Worm (Caenorhabditis elegans) whole organism, L3 larva: Measurements from ENCODE around the gene vps-18.

ENCODE experiments used
- ama-1 ChIP-seq: fragments of 150-350 bp; optimal IDR thresholded peaks from 2 replicates; lab custom pipeline; 2018
- ceh-9 ChIP-seq: sonication (generic microtip); optimal IDR thresholded peaks from 2 replicates; lab custom pipeline; 2018; ENCODE audit warnings: missing biosample characterization, missing genetic modification characterization
- fos-1 ChIP-seq: fragments of 150-350 bp; optimal IDR thresholded peaks from 2 replicates; lab custom pipeline; 2014; ENCODE audit warnings: missing biosample characterization, missing genetic modification characterization
- jun-1 ChIP-seq: fragments of 150-350 bp; optimal IDR thresholded peaks from 2 replicates; lab custom pipeline; 2014; ENCODE audit warnings: missing biosample characterization, missing genetic modification reagents, missing genetic modification characterization
- nhr-12 ChIP-seq: fragments of 150-350 bp; optimal IDR thresholded peaks from 2 replicates; lab custom pipeline; 2014; ENCODE audit warnings: missing biosample characterization, missing genetic modification characterization
- nhr-76 ChIP-seq: fragments of 150-350 bp; sonication (generic microtip); optimal IDR thresholded peaks from 5 replicates; lab custom pipeline; 2014; ENCODE audit warnings: missing biosample characterization, missing genetic modification characterization
- pha-4 ChIP-seq: fragments of 150-350 bp; optimal IDR thresholded peaks from 2 replicates; lab custom pipeline; 2014; ENCODE audit warnings: missing biosample characterization, missing genetic modification reagents, missing genetic modification characterization
- pqm-1 ChIP-seq: fragments of 150-350 bp; optimal IDR thresholded peaks from 2 replicates; lab custom pipeline; 2017; ENCODE audit warnings: missing biosample characterization, missing genetic modification characterization, inconsistent platforms
- snpc-4 ChIP-seq: fragments of 150-350 bp; optimal IDR thresholded peaks from 2 replicates; lab custom pipeline; 2014; ENCODE audit warnings: missing biosample characterization, missing genetic modification characterization
- unc-62 ChIP-seq: fragments of 150-350 bp; sonication (generic microtip); optimal IDR thresholded peaks from 4 replicates; lab custom pipeline; 2014; ENCODE audit warnings: missing biosample characterization, missing genetic modification reagents, missing genetic modification characterization
- zag-1 ChIP-seq: fragments of 150-350 bp; optimal IDR thresholded peaks from 2 replicates; lab custom pipeline; 2014; ENCODE audit warnings: missing biosample characterization, missing genetic modification characterization

DNA sequence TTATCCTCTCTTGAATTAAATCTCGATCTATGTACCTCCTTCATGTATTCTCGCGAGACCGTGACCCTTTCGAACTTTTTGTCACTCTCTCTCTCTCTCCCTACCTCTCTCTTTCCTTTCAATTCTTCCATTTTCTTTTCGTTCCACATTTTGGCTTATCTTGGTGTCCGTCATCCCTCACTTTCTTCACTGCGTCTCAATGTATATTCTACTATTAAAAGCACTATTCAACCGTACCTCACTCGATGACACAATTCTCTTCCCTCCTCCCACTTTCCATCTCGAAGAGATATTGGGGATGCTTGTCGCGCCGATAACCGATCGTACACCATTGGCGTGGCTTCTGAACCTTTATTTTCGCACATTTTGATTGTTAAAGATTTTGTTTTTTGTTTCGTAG lies 49.8 kb downstream of the vps-18 start:
- no peak for TF ChIP-seq ceh-9 (tag; lab: Kevin White, UChicago)
- no peak for TF ChIP-seq nhr-76 (tag; lab: Kevin White, UChicago)
- no peak for TF ChIP-seq zag-1 (tag; lab: Kevin White, UChicago)
- no peak for TF ChIP-seq ama-1 (lab: Kevin White, UChicago)
- no peak for TF ChIP-seq nhr-12 (tag; lab: Kevin White, UChicago)
- no peak for TF ChIP-seq pqm-1
- TF ChIP-seq jun-1 (tag; lab: Kevin White, UChicago): no peak
- no peak for TF ChIP-seq pha-4 (tag; lab: Kevin White, UChicago)
- no peak for TF ChIP-seq snpc-4 (tag; lab: Kevin White, UChicago)
- TF ChIP-seq unc-62 (GFP tag; lab: Kevin White, UChicago): no peak
- no peak for TF ChIP-seq fos-1 (tag; lab: Kevin White, UChicago)
